Worm (Caenorhabditis elegans): ENCODE results near the gene Y50D7A.3.

Gene Y50D7A.3

DNA sequence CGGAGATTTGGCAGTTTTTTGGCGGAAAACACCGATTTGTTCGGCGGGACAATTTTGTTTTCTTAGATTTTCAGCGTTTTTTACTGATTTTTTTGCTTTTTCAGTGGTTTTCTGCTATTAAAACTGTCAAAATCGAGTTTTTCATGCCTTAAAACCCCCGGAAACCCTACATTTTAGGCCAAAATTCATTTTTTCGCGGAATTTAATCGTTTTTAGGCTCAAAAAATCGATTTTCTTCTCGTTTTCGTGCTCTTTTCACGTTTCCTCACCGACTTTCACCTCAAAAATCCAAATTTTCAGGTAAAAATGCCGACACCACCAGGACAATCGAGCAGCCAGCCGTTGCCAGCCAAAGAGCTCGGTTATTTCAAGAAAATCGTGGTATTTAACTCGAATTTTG, 18.8 kb upstream of the Y50D7A.3 start, which contains the start of gene hpo-29:
Gene hpo-29, plus strand, starts transcription at position 301 of the 400 bp plus-strand sequence.
- TF ChIP-seq xnd-1 (tag; optimal IDR thresholded peaks at IDR 0.05), result no peak
- no peak for TF ChIP-seq C06A6.2 (GFP tag; conservative IDR thresholded peaks at IDR 0.05)
- no peak for TF ChIP-seq Y79H2A.3 (GFP tag; conservative IDR thresholded peaks at IDR 0.05)
- no peak for TF ChIP-seq snpc-1.3 (tag; optimal IDR thresholded peaks at IDR 0.05; ENCODE audit: insufficient read depth)
- no peak for TF ChIP-seq pha-4 (tag; optimal IDR thresholded peaks at IDR 0.05)
- TF ChIP-seq attf-5 (GFP tag; optimal IDR thresholded peaks at IDR 0.05), result no peak
- no peak for TF ChIP-seq mcd-1 (GFP tag; IDR thresholded peaks at IDR 0.05)
- TF ChIP-seq egl-44 (GFP tag; IDR thresholded peaks at IDR 0.05), result no peak
- TF ChIP-seq F37B4.10 (GFP tag; IDR thresholded peaks at IDR 0.05), result no peak
- TF ChIP-seq F52B5.7 (tag; optimal IDR thresholded peaks at IDR 0.05), result no peak
- no peak for TF ChIP-seq F33H1.4 (GFP tag; IDR thresholded peaks at IDR 0.05)

DNA sequence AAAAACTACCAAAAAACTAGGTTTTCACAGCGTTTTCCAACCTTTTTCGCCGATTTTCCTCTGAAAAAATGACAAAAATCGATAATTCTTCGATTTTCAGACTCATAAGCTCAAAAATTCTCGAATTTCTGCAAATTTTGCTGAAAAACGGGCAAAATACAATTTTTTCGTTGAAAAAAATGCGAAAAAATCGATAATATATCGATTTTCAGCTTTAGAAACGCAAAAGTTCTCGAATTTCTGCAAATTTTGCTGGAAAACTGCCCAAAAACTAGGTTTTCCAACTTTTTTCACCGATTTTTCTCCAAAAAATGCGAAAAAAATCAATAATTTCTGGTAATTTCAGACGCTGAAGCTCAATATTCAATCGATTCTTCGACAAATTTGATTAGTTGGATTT, 2.9 kb upstream of the Y50D7A.3 start:
- TF ChIP-seq nhr-90 (tag; optimal IDR thresholded peaks at IDR 0.05) (no peak), Y67H2A.10 (GFP tag; conservative IDR thresholded peaks at IDR 0.05) (no peak), egl-44 (GFP tag; IDR thresholded peaks at IDR 0.05) (no peak), bed-2 (GFP tag; IDR thresholded peaks at IDR 0.05) (no peak), Y95B8A.8 (GFP tag; IDR thresholded peaks at IDR 0.05) (no peak), madf-6 (GFP tag; IDR thresholded peaks at IDR 0.05) (no peak), B0336.3 (GFP tag; IDR thresholded peaks at IDR 0.05) (no peak), snpc-4 (GFP tag; optimal IDR thresholded peaks at IDR 0.05) (no peak), snpc-4 (tag; optimal IDR thresholded peaks at IDR 0.05) (no peak), tbx-9 (tag; optimal IDR thresholded peaks at IDR 0.05; ENCODE audit: borderline replicate concordance) (no peak), lir-1 (GFP tag; conservative IDR thresholded peaks at IDR 0.05) (no peak), dpl-1 (GFP tag; optimal IDR thresholded peaks at IDR 0.05) (no peak), die-1 (tag; optimal IDR thresholded peaks at IDR 0.05) (no peak)

DNA sequence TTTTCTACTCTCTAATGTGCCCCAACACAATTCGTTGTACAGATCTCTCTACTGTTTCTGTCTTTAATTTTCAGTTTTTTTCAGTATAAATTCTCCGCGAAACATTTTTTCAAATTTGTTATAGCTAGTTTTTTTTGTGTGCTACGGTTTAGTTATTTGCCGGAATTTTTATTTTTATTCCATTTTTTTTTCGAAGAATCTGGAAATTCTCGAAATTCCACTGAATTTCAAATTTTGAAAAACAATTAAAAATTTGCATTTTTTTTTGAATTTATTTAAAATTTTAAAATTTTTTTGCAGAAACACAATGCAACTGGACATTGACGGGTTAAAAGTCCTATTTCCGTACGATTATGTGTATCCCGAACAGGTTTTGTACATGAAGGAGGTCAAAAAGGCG, 10.5 kb downstream of the Y50D7A.3 start, which contains the start of gene xpd-1:
Gene xpd-1, plus strand, starts transcription at position 301 of the 400 bp plus-strand sequence.
- no peak for TF ChIP-seq Y67H2A.10 (GFP tag; conservative IDR thresholded peaks at IDR 0.05)
- TF ChIP-seq sea-2 (GFP tag; IDR thresholded peaks at IDR 0.05), result no peak
- no peak for TF ChIP-seq rpc-1 (optimal IDR thresholded peaks at IDR 0.05)
- TF ChIP-seq rpc-1 (tag; optimal IDR thresholded peaks at IDR 0.05), result no peak
- TF ChIP-seq atf-7 (tag; optimal IDR thresholded peaks at IDR 0.05), result no peak
- TF ChIP-seq ztf-18 (tag; optimal IDR thresholded peaks at IDR 0.05), result no peak
- TF ChIP-seq pha-4 (tag; optimal IDR thresholded peaks at IDR 0.05), result no peak
- no peak for TF ChIP-seq mel-28 (tag; optimal IDR thresholded peaks at IDR 0.05; ENCODE audit: borderline replicate concordance)
- no peak for TF ChIP-seq T07F8.4 (tag; optimal IDR thresholded peaks at IDR 0.05)
- no peak for TF ChIP-seq K12H6.12 (tag; optimal IDR thresholded peaks at IDR 0.05)
- no peak for TF ChIP-seq madf-3 (GFP tag; IDR thresholded peaks at IDR 0.05)

DNA sequence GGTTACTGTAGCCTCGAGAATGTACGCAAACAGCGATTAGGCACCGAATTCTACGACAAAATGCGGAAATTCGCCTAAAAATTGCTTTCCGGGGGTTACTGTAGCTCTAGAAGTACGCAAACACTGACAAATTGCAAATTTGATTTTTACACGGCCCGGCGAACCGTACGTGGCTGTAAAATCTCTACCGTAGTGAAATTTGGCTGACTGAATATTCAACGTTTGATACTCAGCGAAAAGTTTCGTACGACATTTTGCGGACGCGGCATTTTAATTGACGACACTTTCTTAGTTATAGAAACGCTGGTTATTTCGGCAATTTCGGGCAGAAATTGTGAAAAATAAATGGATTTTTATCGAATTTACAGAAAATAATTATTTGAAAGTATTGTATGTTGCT, 15.2 kb downstream of the Y50D7A.3 start:
- TF ChIP-seq hmg-1.2 (GFP tag; IDR thresholded peaks at IDR 0.05) (peak; percentile 82), mcd-1 (GFP tag; IDR thresholded peaks at IDR 0.05) (peak; percentile 62), F33H1.4 (GFP tag; IDR thresholded peaks at IDR 0.05) (peak; percentile 29; the same call in 1 of the 2 replicates), D2030.7 (GFP tag; IDR thresholded peaks at IDR 0.05) (0 out of 2 replicates have a peak, but pooled peaks have one; percentile 28), dox-1 (GFP tag; IDR thresholded peaks at IDR 0.05) (0 out of 2 replicates have a peak, but pooled peaks have one; percentile 25), lsl-1 (GFP tag; optimal IDR thresholded peaks at IDR 0.05) (peak; percentile 33), madf-6 (GFP tag; IDR thresholded peaks at IDR 0.05) (peak; percentile 25; the same call in 1 of the 2 replicates), nfyb-1 (GFP tag; IDR thresholded peaks at IDR 0.05) (0 out of 2 replicates have a peak, but pooled peaks have one; percentile 33)
